Fruit fly (Drosophila melanogaster) whole organism, embryonic: ENCODE measurements around the gene mst.
A peak's percentile ranks its signal among the peaks of the same experiment; 100 is the strongest.

Source experiments
- ATbp ChIP-seq: fragments of 200-800 bp; sonication (Bioruptor generic); optimal IDR thresholded peaks from 2 replicates; lab custom pipeline; 2017; ENCODE audit warnings: missing biosample characterization, mild to moderate bottlenecking, missing genetic modification characterization, missing genetic modification reagents
- Ada2b ChIP-seq: fragments of 200-800 bp; sonication (Bioruptor generic); IDR thresholded peaks from 2 replicates; pipeline ENCODE4 v1.3.6; 2022; ENCODE audit warnings: missing biosample characterization, missing genetic modification characterization
- Adf1 ChIP-seq: fragments of 200-800 bp; sonication (Bioruptor generic); IDR thresholded peaks from 2 replicates; pipeline ENCODE4 v1.3.6; 2022; ENCODE audit warnings: missing biosample characterization, missing genetic modification characterization
- CG10147 ChIP-seq: fragments of 200-800 bp; sonication (Bioruptor generic); optimal IDR thresholded peaks from 2 replicates; lab custom pipeline; 2019; ENCODE audit warnings: missing biosample characterization, mild to moderate bottlenecking, missing genetic modification characterization, moderate library complexity
- CG10431 ChIP-seq: fragments of 200-800 bp; sonication (Bioruptor generic); optimal IDR thresholded peaks from 3 replicates; lab custom pipeline; 2018; ENCODE audit warnings: missing biosample characterization, mild to moderate bottlenecking, missing genetic modification characterization
- CG10654 ChIP-seq: fragments of 200-800 bp; sonication (Bioruptor generic); optimal IDR thresholded peaks from 2 replicates; lab custom pipeline; 2016; ENCODE audit warnings: missing biosample characterization, missing genetic modification characterization
- CG1233 ChIP-seq: fragments of 200-800 bp; sonication (Bioruptor generic); optimal IDR thresholded peaks from 4 replicates; lab custom pipeline; 2018; ENCODE audit warnings: missing biosample characterization, mild to moderate bottlenecking, missing genetic modification characterization
- CG13296 ChIP-seq: fragments of 200-800 bp; sonication (Bioruptor generic); optimal IDR thresholded peaks from 3 replicates; lab custom pipeline; 2018; ENCODE audit warnings: missing biosample characterization, mild to moderate bottlenecking, missing genetic modification characterization
- CG17328 ChIP-seq: fragments of 200-800 bp; sonication (Bioruptor generic); IDR thresholded peaks from 2 replicates; pipeline ENCODE4 v1.3.6; 2022; ENCODE audit warnings: missing biosample characterization, missing genetic modification characterization
- CG2678 ChIP-seq: fragments of 200-800 bp; sonication (Bioruptor generic); optimal IDR thresholded peaks from 3 replicates; lab custom pipeline; 2019; ENCODE audit warnings: missing biosample characterization, mild to moderate bottlenecking, missing genetic modification characterization, moderate library complexity
- CG32772 ChIP-seq: fragments of 200-800 bp; sonication (Bioruptor generic); IDR thresholded peaks from 2 replicates; pipeline ENCODE4 v1.3.6; 2022; ENCODE audit warnings: missing biosample characterization, missing genetic modification characterization
- CG3407 ChIP-seq: fragments of 200-800 bp; sonication (Bioruptor generic); optimal IDR thresholded peaks from 2 replicates; lab custom pipeline; 2018; ENCODE audit warnings: missing biosample characterization, mild to moderate bottlenecking, missing genetic modification characterization
- CG34422 ChIP-seq: fragments of 200-800 bp; sonication (Bioruptor generic); IDR thresholded peaks from 3 replicates; pipeline ENCODE4 v1.3.6; 2022; ENCODE audit warnings: missing biosample characterization, missing genetic modification characterization
- CG4424 ChIP-seq: fragments of 200-800 bp; sonication (Bioruptor generic); optimal IDR thresholded peaks from 3 replicates; lab custom pipeline; 2016; ENCODE audit warnings: missing biosample characterization, missing genetic modification characterization
- CG6765 ChIP-seq: fragments of 200-800 bp; sonication (Bioruptor generic); optimal IDR thresholded peaks from 3 replicates; lab custom pipeline; 2017; ENCODE audit warnings: missing biosample characterization, mild to moderate bottlenecking, missing genetic modification characterization
- CG6813 ChIP-seq: fragments of 200-800 bp; sonication (Bioruptor generic); optimal IDR thresholded peaks from 2 replicates; lab custom pipeline; 2017; ENCODE audit warnings: missing biosample characterization, missing genetic modification characterization, mild to moderate bottlenecking, moderate library complexity, missing genetic modification reagents
- CG7556 ChIP-seq: fragments of 200-800 bp; sonication (Bioruptor generic); optimal IDR thresholded peaks from 2 replicates; lab custom pipeline; 2017; ENCODE audit warnings: missing biosample characterization, mild to moderate bottlenecking, missing genetic modification characterization
- CG8924 ChIP-seq: fragments of 200-800 bp; optimal IDR thresholded peaks from 3 replicates; lab custom pipeline; 2019; ENCODE audit warnings: missing biosample characterization, mild to moderate bottlenecking, missing genetic modification characterization, moderate library complexity
- CG8944 ChIP-seq: fragments of 200-800 bp; sonication (Bioruptor generic); optimal IDR thresholded peaks from 3 replicates; lab custom pipeline; 2016; ENCODE audit warnings: missing biosample characterization, missing genetic modification characterization
- CHES-1-like ChIP-seq: fragments of 200-800 bp; sonication (Bioruptor generic); optimal IDR thresholded peaks from 2 replicates; lab custom pipeline; 2016; ENCODE audit warnings: missing biosample characterization, missing genetic modification characterization
- D ChIP-seq, 2 experiments: fragments of 200-800 bp in 1 of 2; fragments of >200 bp in 1 of 2; sonication (Bioruptor generic) in 1 of 2; optimal IDR thresholded peaks; 2 replicates in 1 of 2; 3 replicates in 1 of 2; lab custom pipeline; 2017; ENCODE audit warnings: mild to moderate bottlenecking in 1 of 2, missing biosample characterization in 1 of 2, missing genetic modification characterization in 1 of 2, missing genetic modification reagents in 1 of 2
- Dbx ChIP-seq: fragments of 200-800 bp; sonication (Bioruptor generic); IDR thresholded peaks from 3 replicates; pipeline ENCODE4 v1.3.6; 2022; ENCODE audit warnings: missing biosample characterization, missing genetic modification characterization
- Dfd ChIP-seq, 2 experiments: fragments of >200 bp; optimal IDR thresholded peaks; 2 replicates each; lab custom pipeline; 2017; ENCODE audit warnings: missing biosample characterization in 2 of 2, missing genetic modification characterization in 2 of 2
- Gsc ChIP-seq: fragments of 200-800 bp; sonication (Bioruptor generic); IDR thresholded peaks from 2 replicates; pipeline ENCODE4 v1.3.6; 2022; ENCODE audit warnings: missing biosample characterization, missing genetic modification characterization
- Gug ChIP-seq: fragments of 200-800 bp; sonication (Bioruptor generic); IDR thresholded peaks from 4 replicates; pipeline ENCODE4 v1.3.6; 2022; ENCODE audit warnings: missing biosample characterization, missing genetic modification characterization
- H15 ChIP-seq: fragments of 200-800 bp; sonication (Bioruptor generic); IDR thresholded peaks from 3 replicates; pipeline ENCODE4 v1.3.6; 2022; ENCODE audit warnings: missing biosample characterization, missing genetic modification characterization
- Hr3 ChIP-seq: fragments of 200-800 bp; sonication (Bioruptor generic); optimal IDR thresholded peaks from 3 replicates; lab custom pipeline; 2016; ENCODE audit warnings: missing biosample characterization, missing genetic modification characterization
- Lpt ChIP-seq: fragments of >200 bp; optimal IDR thresholded peaks from 2 replicates; lab custom pipeline; 2018; ENCODE audit warnings: missing biosample characterization, missing genetic modification characterization
- MESR4 ChIP-seq: fragments of 200-800 bp; sonication (Bioruptor generic); optimal IDR thresholded peaks from 2 replicates; lab custom pipeline; 2018; ENCODE audit warnings: missing biosample characterization, mild to moderate bottlenecking, missing genetic modification characterization, moderate library complexity
- NfI ChIP-seq: fragments of 200-800 bp; sonication (Bioruptor generic); optimal IDR thresholded peaks from 3 replicates; lab custom pipeline; 2018; ENCODE audit warnings: missing biosample characterization, mild to moderate bottlenecking, missing genetic modification characterization, moderate library complexity
- Pdp1 ChIP-seq, 2 experiments: fragments of 200-800 bp; sonication (Bioruptor generic); optimal IDR thresholded peaks; 3 replicates each; lab custom pipeline; 2016; ENCODE audit warnings: missing biosample characterization in 2 of 2, missing genetic modification characterization in 2 of 2, mild to moderate bottlenecking in 1 of 2, moderate library complexity in 1 of 2
- Xbp1 ChIP-seq: fragments of 200-800 bp; sonication (Bioruptor generic); optimal IDR thresholded peaks from 3 replicates; lab custom pipeline; 2016; ENCODE audit warnings: missing biosample characterization, mild to moderate bottlenecking, missing genetic modification characterization
- al ChIP-seq: fragments of 200-800 bp; sonication (Bioruptor generic); IDR thresholded peaks from 2 replicates; pipeline ENCODE4 v1.3.6; 2022; ENCODE audit warnings: missing biosample characterization, missing genetic modification characterization
- bbx ChIP-seq: fragments of 200-800 bp; sonication (Bioruptor generic); IDR thresholded peaks from 2 replicates; pipeline ENCODE4 v1.3.6; 2022; ENCODE audit warnings: missing biosample characterization, missing genetic modification characterization; ENCODE audit not compliant: partially characterized antibody
- btn ChIP-seq: fragments of 200-800 bp; sonication (Bioruptor generic); optimal IDR thresholded peaks from 2 replicates; lab custom pipeline; 2016; ENCODE audit warnings: missing biosample characterization, missing genetic modification characterization
- cato ChIP-seq: fragments of 200-800 bp; sonication (Bioruptor generic); optimal IDR thresholded peaks from 2 replicates; lab custom pipeline; 2016; ENCODE audit warnings: missing biosample characterization, missing genetic modification characterization, borderline replicate concordance
- ci ChIP-seq: fragments of 200-800 bp; sonication (Bioruptor generic); IDR thresholded peaks from 3 replicates; pipeline ENCODE4 v1.3.6; 2022; ENCODE audit warnings: missing biosample characterization, missing genetic modification characterization
- dm ChIP-seq: fragments of 200-800 bp; sonication (Bioruptor generic); optimal IDR thresholded peaks from 3 replicates; lab custom pipeline; 2016; ENCODE audit warnings: missing biosample characterization, missing genetic modification characterization
- gem ChIP-seq: fragments of 200-800 bp; sonication (Bioruptor generic); optimal IDR thresholded peaks from 2 replicates; lab custom pipeline; 2019; ENCODE audit warnings: missing biosample characterization, mild to moderate bottlenecking, missing genetic modification characterization, moderate library complexity
- inv ChIP-seq: fragments of 200-800 bp; sonication (Bioruptor generic); IDR thresholded peaks from 2 replicates; pipeline ENCODE4 v1.3.6; 2022; ENCODE audit warnings: missing biosample characterization, missing genetic modification characterization; ENCODE audit not compliant: partially characterized antibody
- jing ChIP-seq: fragments of 200-800 bp; sonication (Bioruptor generic); optimal IDR thresholded peaks from 2 replicates; lab custom pipeline; 2018; ENCODE audit warnings: missing biosample characterization, mild to moderate bottlenecking, missing genetic modification characterization
- kni ChIP-seq: fragments of 200-800 bp; sonication (Bioruptor generic); optimal IDR thresholded peaks from 3 replicates; lab custom pipeline; 2017; ENCODE audit warnings: mild to moderate bottlenecking, missing biosample characterization, missing genetic modification reagents, missing genetic modification characterization
- lilli ChIP-seq: fragments of 200-800 bp; sonication (Bioruptor generic); optimal IDR thresholded peaks from 3 replicates; lab custom pipeline; 2016; ENCODE audit warnings: missing biosample characterization, missing genetic modification characterization
- maf-S ChIP-seq: fragments of 200-800 bp; sonication (Bioruptor generic); optimal IDR thresholded peaks from 2 replicates; lab custom pipeline; 2016; ENCODE audit warnings: missing biosample characterization, missing genetic modification characterization
- mirr ChIP-seq: fragments of 200-800 bp; sonication (Bioruptor generic); optimal IDR thresholded peaks from 3 replicates; lab custom pipeline; 2018; ENCODE audit warnings: missing biosample characterization, mild to moderate bottlenecking, missing genetic modification characterization
- row ChIP-seq: fragments of 200-800 bp; sonication (Bioruptor generic); IDR thresholded peaks from 3 replicates; pipeline ENCODE4 v1.3.6; 2022; ENCODE audit warnings: missing biosample characterization, missing genetic modification characterization
- sens ChIP-seq: fragments of 200-800 bp; sonication (Bioruptor generic); peaks from one replicate; lab custom pipeline; 2016; ENCODE audit warnings: missing biosample characterization, missing genetic modification characterization
- slbo ChIP-seq: fragments of 200-800 bp; sonication (Bioruptor generic); IDR thresholded peaks from 2 replicates; pipeline ENCODE4 v1.3.6; 2022; ENCODE audit warnings: missing biosample characterization, missing genetic modification characterization
- ssp ChIP-seq: fragments of 200-800 bp; sonication (Bioruptor generic); IDR thresholded peaks from 2 replicates; pipeline ENCODE4 v1.3.6; 2022; ENCODE audit warnings: missing biosample characterization, missing genetic modification characterization
- tgo ChIP-seq: fragments of 200-800 bp; sonication (Bioruptor generic); IDR thresholded peaks from 3 replicates; pipeline ENCODE4 v1.3.6; 2022; ENCODE audit warnings: missing biosample characterization, missing genetic modification characterization
- tio ChIP-seq: fragments of 200-800 bp; sonication (Bioruptor generic); optimal IDR thresholded peaks from 2 replicates; lab custom pipeline; 2017; ENCODE audit warnings: missing biosample characterization, missing genetic modification characterization, inconsistent platforms

The mst gene

dm6 chrX:21375595-21376047 lies 13.2 kb upstream of the mst start (continued):
- TF ChIP-seq inv (GFP tag; lab: Robert Waterston, UW) = no peak
- no peak for TF ChIP-seq CG6765
- TF ChIP-seq ci (GFP tag; lab: Robert Waterston, UW) = no peak
- TF ChIP-seq D (optimal IDR thresholded peaks at IDR 0.05; lab: Kevin White, UChicago) = no peak
- no peak for TF ChIP-seq D (GFP tag; optimal IDR thresholded peaks at IDR 0.05; lab: Kevin White, UChicago)
- peak; percentile 75 for TF ChIP-seq gem (tag; lab: Kevin White, UChicago)
- no peak for TF ChIP-seq Ada2b
- TF ChIP-seq tio (GFP tag; lab: Kevin White, UChicago) = no peak
- TF ChIP-seq CG10147 (GFP tag; lab: Kevin White, UChicago) = peak; percentile 49
- no peak for TF ChIP-seq CG10431
- no peak for TF ChIP-seq dm
- TF ChIP-seq CG17328 (GFP tag; lab: Robert Waterston, UW) = no peak
- TF ChIP-seq tgo (GFP tag; lab: Robert Waterston, UW) = peak; percentile 35; the same call in 1 of the 3 replicates
- TF ChIP-seq CG4424 = peak; percentile 36
- no peak for TF ChIP-seq jing (GFP tag; lab: Kevin White, UChicago)
- TF ChIP-seq row (GFP tag; lab: Robert Waterston, UW) = peak; percentile 53; the same call in 2 of the 3 replicates
- peak; percentile 63 for TF ChIP-seq slbo (GFP tag; lab: Robert Waterston, UW)
- TF ChIP-seq al (GFP tag; lab: Robert Waterston, UW) = 0 out of 2 replicates have a peak, but pooled peaks have one; percentile 24
- TF ChIP-seq ssp (GFP tag; lab: Robert Waterston, UW) = no peak
- no peak for TF ChIP-seq cato (GFP tag; lab: Kevin White, UChicago)
- TF ChIP-seq CG7556 (GFP tag; lab: Kevin White, UChicago) = peak; percentile 70
- TF ChIP-seq H15 (GFP tag; lab: Robert Waterston, UW) = no peak
- peak; percentile 19 for TF ChIP-seq CG6813 (GFP tag; lab: Kevin White, UChicago)
- no peak for TF ChIP-seq MESR4 (GFP tag; lab: Kevin White, UChicago)
- TF ChIP-seq CG2678 = peak; percentile 75
- no peak for TF ChIP-seq CHES-1-like
- no peak for TF ChIP-seq Lpt (GFP tag; lab: Kevin White, UChicago)
- no peak for TF ChIP-seq CG8944 (GFP tag; lab: Kevin White, UChicago)
- peak; percentile 27 for TF ChIP-seq CG1233 (GFP tag; lab: Kevin White, UChicago)
- TF ChIP-seq CG10654 (GFP tag; lab: Kevin White, UChicago) = no peak
- no peak for TF ChIP-seq maf-S
- TF ChIP-seq bbx (GFP tag; lab: Robert Waterston, UW) = no peak
- peak; percentile 36; the same call in 1 of the 4 replicates for TF ChIP-seq Gug
- TF ChIP-seq Xbp1 (GFP tag; lab: Kevin White, UChicago) = peak; percentile 28
- no peak for TF ChIP-seq Adf1
- TF ChIP-seq Hr3 (GFP tag; lab: Kevin White, UChicago) = peak; percentile 40
- TF ChIP-seq CG3407 = no peak
- peak; percentile 28 for TF ChIP-seq lilli (GFP tag; lab: Kevin White, UChicago)
- TF ChIP-seq NfI = peak; percentile 41
- no peak for TF ChIP-seq mirr (GFP tag; lab: Kevin White, UChicago)
- no peak for TF ChIP-seq CG32772 (GFP tag; lab: Robert Waterston, UW)
- TF ChIP-seq Dfd (GFP tag; optimal IDR thresholded peaks at IDR 0.05; lab: Kevin White, UChicago) = no peak
- no peak for TF ChIP-seq CG34422 (GFP tag; lab: Robert Waterston, UW)
- TF ChIP-seq Pdp1 (GFP tag; optimal IDR thresholded peaks at IDR 0.05; lab: Kevin White, UChicago) = peak in 1 of 2 experiments; percentile 99
- TF ChIP-seq btn = no peak
- peak; percentile 60 for TF ChIP-seq CG13296 (GFP tag; lab: Kevin White, UChicago)
- no peak for TF ChIP-seq ATbp (GFP tag; lab: Kevin White, UChicago)
- no peak for TF ChIP-seq kni (GFP tag; lab: Kevin White, UChicago)
- TF ChIP-seq sens = no peak
- peak; percentile 59 for TF ChIP-seq CG8924
- TF ChIP-seq Gsc (GFP tag; lab: Robert Waterston, UW) = no peak
- 0 out of 3 replicates have a peak, but pooled peaks have one; percentile 30 for TF ChIP-seq Dbx (GFP tag; lab: Robert Waterston, UW)
